Worm (Caenorhabditis elegans): ENCODE results near the gene mib-1.

The mib-1 gene

DNA sequence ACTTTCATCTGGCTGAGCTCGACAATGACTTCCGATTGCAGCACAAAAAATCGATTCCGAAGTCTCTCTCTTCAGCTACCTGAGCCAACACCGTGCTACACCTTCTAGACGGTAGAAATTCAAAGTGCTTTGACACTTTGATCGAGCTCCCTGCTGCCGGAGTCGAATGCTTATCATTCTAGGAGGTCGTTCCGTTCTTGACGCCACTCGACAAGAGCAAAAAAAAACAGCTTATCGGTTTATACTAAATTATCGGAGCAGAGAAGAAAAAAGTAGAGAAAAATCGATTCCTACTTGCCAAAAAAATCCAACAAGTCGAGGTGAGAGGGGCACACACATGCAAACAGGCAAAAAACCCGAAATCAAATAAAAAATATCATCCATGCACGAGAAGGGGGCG, 21.9 kb downstream of the mib-1 start:
- no peak for TF ChIP-seq bed-1 (GFP tag; IDR thresholded peaks at IDR 0.05)
- peak; percentile 80 for TF ChIP-seq nhr-80 (tag; optimal IDR thresholded peaks at IDR 0.05)

DNA sequence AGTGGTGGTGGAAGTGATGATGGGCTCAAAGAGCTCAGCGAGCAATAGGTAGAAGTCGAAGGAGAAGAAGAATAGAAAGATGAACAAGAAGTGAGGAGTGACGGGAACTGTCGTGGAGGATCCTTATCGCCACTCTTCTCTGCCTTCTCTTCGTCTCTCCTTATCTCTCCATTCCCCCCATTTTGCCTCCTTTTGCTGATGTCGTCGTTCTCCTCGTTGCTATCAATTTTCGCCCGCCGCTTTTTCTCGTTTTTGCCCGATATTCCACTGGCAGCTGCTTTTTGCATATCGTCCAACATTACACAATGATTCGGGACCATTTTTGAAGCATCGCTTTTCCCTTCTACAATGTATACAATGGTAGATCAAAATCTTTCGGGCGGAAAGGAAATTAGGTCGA, 23.1 kb downstream of the mib-1 start:
- TF ChIP-seq F57A8.1 (GFP tag; optimal IDR thresholded peaks at IDR 0.05) (no peak), pbrm-1 (GFP tag; IDR thresholded peaks at IDR 0.05) (no peak), B0336.3 (GFP tag; IDR thresholded peaks at IDR 0.05) (peak; percentile 56; the same call in 1 of the 2 replicates), F55B11.4 (tag; optimal IDR thresholded peaks at IDR 0.05; ENCODE audit: borderline replicate concordance, insufficient read depth) (no peak), F52B5.7 (tag; optimal IDR thresholded peaks at IDR 0.05) (no peak), F49E8.2 (tag; optimal IDR thresholded peaks at IDR 0.05; ENCODE audit: insufficient read depth) (no peak), hlh-12 (tag; optimal IDR thresholded peaks at IDR 0.05) (no peak), let-607 (tag; optimal IDR thresholded peaks at IDR 0.05) (no peak), ceh-100 (GFP tag; IDR thresholded peaks at IDR 0.05) (no peak), F33H1.4 (GFP tag; IDR thresholded peaks at IDR 0.05) (no peak), nhr-90 (tag; optimal IDR thresholded peaks at IDR 0.05) (no peak), nhr-80 (tag; optimal IDR thresholded peaks at IDR 0.05) (peak; percentile 82), ceh-27 (GFP tag; optimal IDR thresholded peaks at IDR 0.05) (no peak), ama-1 (optimal IDR thresholded peaks at IDR 0.05) (no peak), ama-1 (GFP tag; optimal IDR thresholded peaks at IDR 0.05) (no peak), T07F8.4 (tag; optimal IDR thresholded peaks at IDR 0.05) (no peak), efl-1 (GFP tag; optimal IDR thresholded peaks at IDR 0.05) (no peak), attf-5 (GFP tag; optimal IDR thresholded peaks at IDR 0.05) (no peak), F37B4.10 (GFP tag; IDR thresholded peaks at IDR 0.05) (no peak), nfya-1 (tag; optimal IDR thresholded peaks at IDR 0.05; ENCODE audit: borderline replicate concordance, insufficient read depth) (no peak), lin-54 (GFP tag; optimal IDR thresholded peaks at IDR 0.05) (no peak), madf-10 (tag; optimal IDR thresholded peaks at IDR 0.05) (no peak), hmg-1.2 (GFP tag; IDR thresholded peaks at IDR 0.05) (0 out of 2 replicates have a peak, but pooled peaks have one; percentile 7), him-1 (tag; optimal IDR thresholded peaks at IDR 0.05) (no peak), ceh-79 (tag; optimal IDR thresholded peaks at IDR 0.05) (no peak), zfh-2 (GFP tag; conservative IDR thresholded peaks at IDR 0.05) (no peak; the same call in 1 of the 2 replicates), pha-4 (tag; optimal IDR thresholded peaks at IDR 0.05) (no peak), dox-1 (GFP tag; IDR thresholded peaks at IDR 0.05) (0 out of 2 replicates have a peak, but pooled peaks have one; percentile 26), die-1 (tag; optimal IDR thresholded peaks at IDR 0.05) (no peak)

DNA sequence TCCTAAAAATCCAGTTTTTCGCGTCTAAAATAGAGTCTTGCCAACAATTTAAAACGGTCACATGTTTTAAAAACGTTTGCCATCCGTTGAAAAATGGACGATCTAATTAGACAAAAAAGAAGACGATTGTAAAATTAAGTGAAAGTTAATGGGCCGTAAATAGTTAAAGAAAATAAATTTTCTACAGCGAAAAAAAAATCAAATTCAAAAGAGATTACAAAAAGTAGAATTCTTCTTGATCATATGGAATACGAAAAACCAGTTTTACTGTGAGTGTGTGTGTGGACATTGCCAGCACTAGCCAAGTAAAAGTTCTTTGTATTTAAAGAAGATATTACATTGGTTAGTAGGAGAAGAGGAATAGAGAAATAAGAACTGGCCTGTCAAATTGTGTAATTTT, 28.4 kb downstream of the mib-1 start:
- peak; percentile 53 for TF ChIP-seq lin-40 (tag; optimal IDR thresholded peaks at IDR 0.05)
- no peak for TF ChIP-seq ZK185.1 (tag; optimal IDR thresholded peaks at IDR 0.05; ENCODE audit: poor library complexity, severe bottlenecking)

DNA sequence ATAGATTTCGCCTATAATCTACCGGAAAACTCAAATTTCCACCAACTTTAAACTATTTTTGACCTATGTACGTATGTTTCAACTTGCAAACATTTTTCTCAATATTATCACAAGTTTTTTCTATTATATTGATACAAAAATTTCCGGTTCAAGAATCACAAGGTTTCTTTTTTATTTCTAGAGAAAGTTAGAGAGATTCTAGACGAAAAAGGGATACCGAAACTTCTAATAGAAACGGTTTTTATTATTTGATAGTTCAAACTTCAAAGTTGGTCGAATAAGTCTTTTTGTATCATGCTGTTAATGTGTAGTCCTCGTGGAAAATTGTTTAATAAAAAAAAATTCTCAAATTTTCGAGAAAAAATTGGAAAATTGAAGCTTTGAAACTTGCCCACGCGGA, 35.4 kb downstream of the mib-1 start:
- TF ChIP-seq lin-40 (tag; optimal IDR thresholded peaks at IDR 0.05) (peak; percentile 45), C06A6.2 (GFP tag; conservative IDR thresholded peaks at IDR 0.05) (0 out of 2 replicates have a peak, but pooled peaks have one; percentile 15), die-1 (tag; optimal IDR thresholded peaks at IDR 0.05) (no peak)
